Fruit fly (Drosophila melanogaster) whole organism, embryonic: Measurements from ENCODE around the gene CG13699.

ENCODE experiments used
- Awh ChIP-seq: fragments of 200-800 bp; sonication (Bioruptor generic); IDR thresholded peaks from 2 replicates; pipeline ENCODE4, ENCODE4 v1.3.6; 2022; ENCODE audit warnings: missing biosample characterization, missing genetic modification characterization
- Blimp-1 ChIP-seq: fragments of 200-800 bp; sonication (Bioruptor generic); optimal IDR thresholded peaks from 3 replicates; lab custom pipeline; 2018; ENCODE audit warnings: missing biosample characterization, missing genetic modification characterization, mild to moderate bottlenecking, moderate library complexity, missing genetic modification reagents
- CG10209 ChIP-seq: fragments of 200-800 bp; sonication (Bioruptor generic); optimal IDR thresholded peaks from 3 replicates; lab custom pipeline; 2017; ENCODE audit warnings: missing biosample characterization, mild to moderate bottlenecking, missing genetic modification characterization, missing genetic modification reagents
- CG11695 ChIP-seq: fragments of 200-800 bp; sonication (Bioruptor generic); IDR thresholded peaks from 3 replicates; pipeline ENCODE4 v1.3.6; 2022; ENCODE audit warnings: missing biosample characterization, missing genetic modification characterization
- CG13287 ChIP-seq: fragments of 200-800 bp; sonication (Bioruptor generic); IDR thresholded peaks from 2 replicates; pipeline ENCODE4 v1.3.6; 2022; ENCODE audit warnings: missing biosample characterization, missing genetic modification characterization; ENCODE audit not compliant: partially characterized antibody
- CG13624 ChIP-seq: fragments of 200-800 bp; sonication (Bioruptor generic); optimal IDR thresholded peaks from 2 replicates; lab custom pipeline; 2016; ENCODE audit warnings: missing biosample characterization, missing genetic modification characterization
- CG2129 ChIP-seq: fragments of 200-800 bp; sonication (Bioruptor generic); IDR thresholded peaks from 2 replicates; pipeline ENCODE4 v1.3.6; 2022; ENCODE audit warnings: missing biosample characterization, missing genetic modification characterization; ENCODE audit not compliant: partially characterized antibody
- CG34224 ChIP-seq: fragments of 200-800 bp; sonication (Bioruptor generic); IDR thresholded peaks from 3 replicates; pipeline ENCODE4 v1.3.6; 2022; ENCODE audit warnings: missing biosample characterization, missing genetic modification characterization; ENCODE audit not compliant: partially characterized antibody
- CG42726 ChIP-seq: fragments of 200-800 bp; sonication (Bioruptor generic); IDR thresholded peaks from 2 replicates; pipeline ENCODE4 v1.3.6; 2022; ENCODE audit warnings: missing biosample characterization, missing genetic modification characterization; ENCODE audit not compliant: partially characterized antibody
- CG6813 ChIP-seq: fragments of 200-800 bp; sonication (Bioruptor generic); optimal IDR thresholded peaks from 2 replicates; lab custom pipeline; 2017; ENCODE audit warnings: missing biosample characterization, missing genetic modification characterization, mild to moderate bottlenecking, moderate library complexity, missing genetic modification reagents
- CG8388 ChIP-seq: fragments of 200-800 bp; sonication (Bioruptor generic); optimal IDR thresholded peaks from 2 replicates; lab custom pipeline; 2019; ENCODE audit warnings: missing biosample characterization, mild to moderate bottlenecking, missing genetic modification characterization, moderate library complexity
- Dll ChIP-seq: fragments of 200-800 bp; sonication (Bioruptor generic); IDR thresholded peaks from 4 replicates; pipeline ENCODE4 v1.3.6; 2022; ENCODE audit warnings: missing biosample characterization, missing genetic modification characterization; ENCODE audit not compliant: partially characterized antibody
- Drgx ChIP-seq: fragments of 200-800 bp; sonication (Bioruptor generic); IDR thresholded peaks from 2 replicates; pipeline ENCODE4 v1.3.6; 2022; ENCODE audit warnings: missing biosample characterization, missing genetic modification characterization
- Hmx ChIP-seq: fragments of 200-800 bp; sonication (Bioruptor generic); optimal IDR thresholded peaks from 2 replicates; lab custom pipeline; 2016; ENCODE audit warnings: missing biosample characterization, missing genetic modification characterization
- Hr51 ChIP-seq, 2 experiments: fragments of 200-800 bp; sonication (Bioruptor generic); optimal IDR thresholded peaks; 2 replicates in 1 of 2; 3 replicates in 1 of 2; lab custom pipeline; 2016 to 2018; ENCODE audit warnings: missing biosample characterization in 2 of 2, missing genetic modification characterization in 2 of 2, mild to moderate bottlenecking in 1 of 2, moderate library complexity in 1 of 2
- Jarid2 ChIP-seq: fragments of 200-800 bp; sonication (Bioruptor generic); optimal IDR thresholded peaks from 3 replicates; lab custom pipeline; 2017; ENCODE audit warnings: mild to moderate bottlenecking, missing biosample characterization, missing genetic modification reagents, missing genetic modification characterization
- Kr ChIP-seq: fragments of 200-800 bp; sonication (Bioruptor generic); optimal IDR thresholded peaks from 2 replicates; lab custom pipeline; 2017; ENCODE audit warnings: missing biosample characterization, mild to moderate bottlenecking, missing genetic modification characterization
- Mad ChIP-seq: fragments of 200-800 bp; sonication (Bioruptor generic); optimal IDR thresholded peaks from 2 replicates; lab custom pipeline; 2016; ENCODE audit warnings: missing biosample characterization, missing genetic modification characterization
- Med ChIP-seq: fragments of 200-800 bp; sonication (Bioruptor generic); peaks from one replicate; lab custom pipeline; 2016; ENCODE audit warnings: missing biosample characterization, missing genetic modification characterization, mild to moderate bottlenecking, inconsistent platforms, moderate library complexity
- Meics ChIP-seq: fragments of 200-800 bp; sonication (Bioruptor generic); optimal IDR thresholded peaks from 2 replicates; lab custom pipeline; 2017; ENCODE audit warnings: missing biosample characterization, mild to moderate bottlenecking, missing genetic modification characterization
- Six4 ChIP-seq: fragments of 200-800 bp; sonication (Bioruptor generic); optimal IDR thresholded peaks from 2 replicates; lab custom pipeline; 2016; ENCODE audit warnings: missing biosample characterization, missing genetic modification characterization
- Sox100B ChIP-seq: fragments of 200-800 bp; sonication (Bioruptor generic); optimal IDR thresholded peaks from 3 replicates; lab custom pipeline; 2018; ENCODE audit warnings: missing biosample characterization, mild to moderate bottlenecking, missing genetic modification characterization
- Trl ChIP-seq, 3 experiments: fragments of >200 bp in 2 of 3; fragments of 200-800 bp in 1 of 3; sonication (Bioruptor generic) in 1 of 3; optimal IDR thresholded peaks; 2 replicates in 1 of 3; 3 replicates in 2 of 3; lab custom pipeline; 2016 to 2017; ENCODE audit warnings: missing biosample characterization in 1 of 3, missing genetic modification characterization in 1 of 3
- Xrp1 ChIP-seq: fragments of 200-800 bp; sonication (Bioruptor generic); IDR thresholded peaks from 2 replicates; pipeline ENCODE4 v1.3.6; 2022; ENCODE audit warnings: missing biosample characterization, missing genetic modification characterization
- amos ChIP-seq: fragments of 200-800 bp; sonication (Bioruptor generic); IDR thresholded peaks from 2 replicates; pipeline ENCODE4 v1.3.6; 2022; ENCODE audit warnings: missing biosample characterization, missing genetic modification characterization; ENCODE audit not compliant: partially characterized antibody
- cad ChIP-seq: fragments of >200 bp; optimal IDR thresholded peaks from 2 replicates; lab custom pipeline; 2017; ENCODE audit warnings: missing biosample characterization, missing genetic modification characterization
- chinmo ChIP-seq: fragments of 200-800 bp; sonication (Bioruptor generic); IDR thresholded peaks from 4 replicates; pipeline ENCODE4 v1.3.6; 2022; ENCODE audit warnings: missing biosample characterization, missing genetic modification characterization; ENCODE audit not compliant: partially characterized antibody
- crp ChIP-seq, 2 experiments: fragments of 200-800 bp; sonication (Bioruptor generic); optimal IDR thresholded peaks; 2 replicates in 1 of 2; 3 replicates in 1 of 2; lab custom pipeline; 2017; ENCODE audit warnings: missing biosample characterization in 2 of 2, missing genetic modification characterization in 2 of 2, mild to moderate bottlenecking in 1 of 2, moderate library complexity in 1 of 2
- dan ChIP-seq: fragments of 200-800 bp; sonication (Bioruptor generic); IDR thresholded peaks from 2 replicates; pipeline ENCODE4 v1.3.6; 2022; ENCODE audit warnings: missing biosample characterization, missing genetic modification characterization
- dimm ChIP-seq: fragments of 200-800 bp; sonication (Bioruptor generic); IDR thresholded peaks from 2 replicates; pipeline ENCODE4 v1.3.6; 2022; ENCODE audit warnings: missing biosample characterization, missing genetic modification characterization
- eve ChIP-seq, 2 experiments: fragments of >200 bp; optimal IDR thresholded peaks; 2 replicates each; lab custom pipeline; 2017; ENCODE audit warnings: missing biosample characterization in 2 of 2, missing genetic modification characterization in 2 of 2
- gce ChIP-seq: fragments of 200-800 bp; sonication (Bioruptor generic); IDR thresholded peaks from 3 replicates; pipeline ENCODE4 v1.3.6; 2022; ENCODE audit warnings: missing biosample characterization, missing genetic modification characterization
- hkb ChIP-seq, 2 experiments: fragments of 200-800 bp in 1 of 2; fragments of >200 bp in 1 of 2; sonication (Bioruptor generic) in 1 of 2; IDR thresholded peaks in 1 of 2; optimal IDR thresholded peaks in 1 of 2; 2 replicates each; pipeline versions ENCODE4 v1.3.6 to Lab custom; 2017 to 2022; ENCODE audit warnings: missing biosample characterization in 1 of 2, missing genetic modification characterization in 1 of 2
- kni ChIP-seq: fragments of 200-800 bp; sonication (Bioruptor generic); optimal IDR thresholded peaks from 3 replicates; lab custom pipeline; 2017; ENCODE audit warnings: mild to moderate bottlenecking, missing biosample characterization, missing genetic modification reagents, missing genetic modification characterization
- nom ChIP-seq: fragments of 200-800 bp; sonication (Bioruptor generic); optimal IDR thresholded peaks from 2 replicates; lab custom pipeline; 2017; ENCODE audit warnings: missing biosample characterization, missing genetic modification characterization, mild to moderate bottlenecking, moderate library complexity, missing genetic modification reagents
- oc ChIP-seq: fragments of 200-800 bp; sonication (Bioruptor generic); optimal IDR thresholded peaks from 2 replicates; lab custom pipeline; 2018; ENCODE audit warnings: missing biosample characterization, mild to moderate bottlenecking, missing genetic modification characterization, moderate library complexity
- otp ChIP-seq: fragments of 200-800 bp; sonication (Bioruptor generic); IDR thresholded peaks from 3 replicates; pipeline ENCODE4, ENCODE4 v1.3.6; 2022; ENCODE audit warnings: missing biosample characterization, missing genetic modification characterization
- pros ChIP-seq: fragments of 200-800 bp; sonication (Bioruptor generic); optimal IDR thresholded peaks from 3 replicates; lab custom pipeline; 2019; ENCODE audit warnings: missing biosample characterization, mild to moderate bottlenecking, missing genetic modification characterization, moderate library complexity
- shn ChIP-seq: fragments of 200-800 bp; sonication (Bioruptor generic); optimal IDR thresholded peaks from 3 replicates; lab custom pipeline; 2016; ENCODE audit warnings: missing biosample characterization, missing genetic modification characterization
- slbo ChIP-seq: fragments of 200-800 bp; sonication (Bioruptor generic); IDR thresholded peaks from 2 replicates; pipeline ENCODE4 v1.3.6; 2022; ENCODE audit warnings: missing biosample characterization, missing genetic modification characterization
- slp2 ChIP-seq: fragments of 200-800 bp; sonication (Bioruptor generic); optimal IDR thresholded peaks from 2 replicates; lab custom pipeline; 2016; ENCODE audit warnings: missing biosample characterization, missing genetic modification characterization
- yki ChIP-seq: fragments of >200 bp; optimal IDR thresholded peaks from 3 replicates; lab custom pipeline; 2018
- zen2 ChIP-seq: fragments of 200-800 bp; sonication (Bioruptor generic); IDR thresholded peaks from 3 replicates; pipeline ENCODE4 v1.3.6; 2022; ENCODE audit warnings: missing biosample characterization, missing genetic modification characterization; ENCODE audit not compliant: partially characterized antibody

CG13699 gene

dm6 chr3L:18142969-18143368, 19.4 kb downstream of the CG13699 start (continued):
- TF ChIP-seq slp2 (GFP tag; lab: Kevin White, UChicago): no peak
- TF ChIP-seq CG10209 (GFP tag; lab: Kevin White, UChicago): peak; percentile 1
- no peak for TF ChIP-seq Hmx
- TF ChIP-seq Sox100B: no peak
- TF ChIP-seq amos: no peak

- TF ChIP-seq slbo: no peak
- no peak for TF ChIP-seq Hr51 (GFP tag; optimal IDR thresholded peaks at IDR 0.05; lab: Kevin White, UChicago)
- TF ChIP-seq CG42726 (GFP tag; lab: Robert Waterston, UW): peak; percentile 52; the same call in 1 of the 2 replicates
- peak; percentile 88 for TF ChIP-seq Jarid2 (GFP tag; lab: Kevin White, UChicago)
- peak; percentile 53; the same call in 2 of the 3 replicates for TF ChIP-seq CG34224
- TF ChIP-seq eve (GFP tag; optimal IDR thresholded peaks at IDR 0.05; lab: Kevin White, UChicago): peak in 1 of 2 experiments; percentile 39
- peak; percentile 36 for TF ChIP-seq oc (tag; lab: Kevin White, UChicago)
- TF ChIP-seq crp (GFP tag; optimal IDR thresholded peaks at IDR 0.05; lab: Kevin White, UChicago): peak in 1 of 2 experiments; percentile 62
- TF ChIP-seq gce (GFP tag; lab: Robert Waterston, UW): peak; percentile 20; the same call in 1 of the 3 replicates
- TF ChIP-seq dimm (GFP tag; lab: Robert Waterston, UW): no peak
- TF ChIP-seq Med (GFP tag; lab: Kevin White, UChicago): peak; percentile 38
- no peak for TF ChIP-seq Kr (GFP tag; lab: Kevin White, UChicago)
- no peak for TF ChIP-seq shn (GFP tag; lab: Kevin White, UChicago)
- TF ChIP-seq Trl (optimal IDR thresholded peaks at IDR 0.05; lab: Kevin White, UChicago): peak; percentile 83 to 94
- peak; percentile 28 for TF ChIP-seq Trl (GFP tag; optimal IDR thresholded peaks at IDR 0.05; lab: Kevin White, UChicago)
- no peak for TF ChIP-seq CG6813 (GFP tag; lab: Kevin White, UChicago)
- TF ChIP-seq amos: peak; percentile 34; the same call in 1 of the 2 replicates
- TF ChIP-seq yki: peak; percentile 88
- TF ChIP-seq Blimp-1 (GFP tag; lab: Kevin White, UChicago): peak; percentile 94
- peak; percentile 78; the same call in 3 of the 4 replicates for TF ChIP-seq chinmo (GFP tag; lab: Robert Waterston, UW)
- peak; percentile 71; the same call in 2 of the 3 replicates for TF ChIP-seq zen2 (GFP tag; lab: Robert Waterston, UW)
- TF ChIP-seq hkb (optimal IDR thresholded peaks at IDR 0.05; lab: Kevin White, UChicago): no peak
- peak; percentile 39; the same call in 1 of the 2 replicates for TF ChIP-seq hkb (GFP tag; IDR thresholded peaks at IDR 0.05; lab: Robert Waterston, UW)
- no peak for TF ChIP-seq CG13624
- no peak for TF ChIP-seq dan (GFP tag; lab: Robert Waterston, UW)
- peak; percentile 17; the same call in 1 of the 2 replicates for TF ChIP-seq Drgx
- TF ChIP-seq Dll (GFP tag; lab: Robert Waterston, UW): peak; percentile 55; the same call in 2 of the 4 replicates
- TF ChIP-seq pros (GFP tag; lab: Kevin White, UChicago): peak; percentile 38
- peak; percentile 79 for TF ChIP-seq CG8388
- no peak for TF ChIP-seq Six4 (GFP tag; lab: Kevin White, UChicago)
- TF ChIP-seq otp (GFP tag; lab: Robert Waterston, UW): 0 out of 3 replicates have a peak, but pooled peaks have one; percentile 47
- TF ChIP-seq CG11695 (GFP tag; lab: Robert Waterston, UW): 0 out of 3 replicates have a peak, but pooled peaks have one; percentile 18
- peak; percentile 22 for TF ChIP-seq nom (GFP tag; lab: Kevin White, UChicago)
- no peak for TF ChIP-seq Awh (GFP tag; lab: Robert Waterston, UW)
- TF ChIP-seq CG2129 (GFP tag; lab: Robert Waterston, UW): peak; percentile 15; the same call in 1 of the 2 replicates
- TF ChIP-seq Xrp1 (GFP tag; lab: Robert Waterston, UW): 0 out of 2 replicates have a peak, but pooled peaks have one; percentile 8
- TF ChIP-seq kni (GFP tag; lab: Kevin White, UChicago): peak; percentile 52
- TF ChIP-seq cad (GFP tag; lab: Kevin White, UChicago): no peak
- TF ChIP-seq CG13287 (GFP tag; lab: Robert Waterston, UW): peak; percentile 61
- peak; percentile 7 for TF ChIP-seq Meics
- TF ChIP-seq Mad (GFP tag; lab: Kevin White, UChicago): no peak
Observed at dm6 chr3L:18139184-18139629, 23.1 kb downstream of the CG13699 start, which contains the start of gene geko. Gene geko (plus strand): TSS chr3L:18139402.
